Fruit fly (Drosophila melanogaster): ENCODE measurements around the gene CenG1A.

The CenG1A gene

DNA sequence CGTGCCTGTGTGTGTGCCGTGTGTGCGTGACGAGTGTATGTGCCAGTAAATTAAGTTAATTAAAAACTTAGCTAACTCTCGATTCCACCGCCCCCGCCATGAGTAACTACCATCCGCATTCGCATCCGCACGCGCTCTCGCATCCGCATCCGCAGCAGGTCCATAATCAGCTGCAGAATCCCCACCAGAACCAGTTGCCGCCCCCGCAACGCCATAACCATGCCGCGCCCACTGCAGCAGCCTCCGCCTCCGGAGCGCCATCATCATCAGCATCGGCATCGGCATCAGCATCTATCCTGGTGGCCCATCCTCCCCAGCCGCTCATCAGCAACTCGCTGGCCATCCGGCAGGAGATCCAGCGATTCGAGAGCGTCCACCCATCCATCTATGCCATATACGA is 595 bp downstream of the CenG1A start:
- TF ChIP-seq Ets97D (GFP tag; optimal IDR thresholded peaks at IDR 0.05): no peak
- 0 out of 2 replicates have a peak, but pooled peaks have one; percentile 15 for TF ChIP-seq CG8765 (GFP tag; IDR thresholded peaks at IDR 0.05)
- TF ChIP-seq CG10543 (GFP tag; optimal IDR thresholded peaks at IDR 0.05): no peak
- TF ChIP-seq salm (tag; optimal IDR thresholded peaks at IDR 0.05): no peak
- no peak for TF ChIP-seq CG9215 (GFP tag; IDR thresholded peaks at IDR 0.05)
- TF ChIP-seq HHEX (GFP tag; optimal IDR thresholded peaks at IDR 0.05): no peak
- no peak for TF ChIP-seq lmd (GFP tag; IDR thresholded peaks at IDR 0.05)
- peak; percentile 50; the same call in 1 of the 3 replicates for TF ChIP-seq mld (GFP tag; IDR thresholded peaks at IDR 0.05; ENCODE audit: partially characterized antibody)
- TF ChIP-seq chinmo (GFP tag; IDR thresholded peaks at IDR 0.05; ENCODE audit: partially characterized antibody): no peak
- TF ChIP-seq nerfin-1 (tag; optimal IDR thresholded peaks at IDR 0.05): no peak
- no peak for TF ChIP-seq sug (tag; optimal IDR thresholded peaks at IDR 0.05)
- TF ChIP-seq CG10565 (GFP tag; optimal IDR thresholded peaks at IDR 0.05): no peak
- 0 out of 3 replicates have a peak, but pooled peaks have one; percentile 36 for TF ChIP-seq ci (GFP tag; IDR thresholded peaks at IDR 0.05)
- no peak for TF ChIP-seq CG14441 (GFP tag; IDR thresholded peaks at IDR 0.05)
- TF ChIP-seq z (GFP tag; IDR thresholded peaks at IDR 0.05): no peak
- 0 out of 2 replicates have a peak, but pooled peaks have one; percentile 22 for TF ChIP-seq Awh (GFP tag; IDR thresholded peaks at IDR 0.05)
- no peak for TF ChIP-seq yki (optimal IDR thresholded peaks at IDR 0.05)
- no peak for TF ChIP-seq CG1792 (GFP tag; optimal IDR thresholded peaks at IDR 0.05)
- TF ChIP-seq h (optimal IDR thresholded peaks at IDR 0.05): no peak
- no peak for TF ChIP-seq wek (GFP tag; optimal IDR thresholded peaks at IDR 0.05)
- no peak for TF ChIP-seq CkIIα-i1 (GFP tag; IDR thresholded peaks at IDR 0.05)
- no peak for TF ChIP-seq Dref (GFP tag; IDR thresholded peaks at IDR 0.05)
- TF ChIP-seq corto (GFP tag; optimal IDR thresholded peaks at IDR 0.05): no peak
- TF ChIP-seq CG13296 (GFP tag; optimal IDR thresholded peaks at IDR 0.05): no peak
- no peak for TF ChIP-seq seq (GFP tag; IDR thresholded peaks at IDR 0.05)
- 0 out of 2 replicates have a peak, but pooled peaks have one; percentile 9 for TF ChIP-seq crol (GFP tag; IDR thresholded peaks at IDR 0.05)
- no peak for TF ChIP-seq psq (GFP tag; optimal IDR thresholded peaks at IDR 0.05)
- no peak for TF ChIP-seq pum (GFP tag; optimal IDR thresholded peaks at IDR 0.05)
- TF ChIP-seq CG12155 (GFP tag; optimal IDR thresholded peaks at IDR 0.05): no peak
- TF ChIP-seq eyg (GFP tag; optimal IDR thresholded peaks at IDR 0.05): no peak
- no peak for TF ChIP-seq CG2129 (GFP tag; IDR thresholded peaks at IDR 0.05; ENCODE audit: partially characterized antibody)
- no peak for TF ChIP-seq CG31365 (tag; optimal IDR thresholded peaks at IDR 0.05)
- TF ChIP-seq HLH54F (GFP tag; optimal IDR thresholded peaks at IDR 0.05): no peak
- 0 out of 2 replicates have a peak, but pooled peaks have one; percentile 31 for TF ChIP-seq chm (GFP tag; IDR thresholded peaks at IDR 0.05)
- TF ChIP-seq MTF-1 (GFP tag; optimal IDR thresholded peaks at IDR 0.05; ENCODE audit: borderline replicate concordance): no peak
- no peak for TF ChIP-seq Mes4 (GFP tag; optimal IDR thresholded peaks at IDR 0.05)
- no peak for TF ChIP-seq Usf (GFP tag; optimal IDR thresholded peaks at IDR 0.05)
- TF ChIP-seq Sry-β (GFP tag; optimal IDR thresholded peaks at IDR 0.05): no peak
- TF ChIP-seq Gsc (GFP tag; IDR thresholded peaks at IDR 0.05): no peak
- TF ChIP-seq tna (GFP tag; IDR thresholded peaks at IDR 0.05; ENCODE audit: partially characterized antibody): no peak
- no peak for TF ChIP-seq insv (GFP tag; optimal IDR thresholded peaks at IDR 0.05)
- TF ChIP-seq kah (GFP tag; optimal IDR thresholded peaks at IDR 0.05): no peak
- TF ChIP-seq CG13775 (GFP tag; optimal IDR thresholded peaks at IDR 0.05): peak; percentile 60
- TF ChIP-seq CG11456 (GFP tag; IDR thresholded peaks at IDR 0.05): peak; percentile 61; the same call in 1 of the 3 replicates
- TF ChIP-seq ato (GFP tag; IDR thresholded peaks at IDR 0.05; ENCODE audit: partially characterized antibody): no peak
- TF ChIP-seq nau (GFP tag; optimal IDR thresholded peaks at IDR 0.05): no peak
- TF ChIP-seq Ssrp (tag; optimal IDR thresholded peaks at IDR 0.05): no peak
- TF ChIP-seq knrl (GFP tag; IDR thresholded peaks at IDR 0.05; ENCODE audit: partially characterized antibody): no peak
- no peak for TF ChIP-seq CG11093 (GFP tag; IDR thresholded peaks at IDR 0.05)
- no peak for TF ChIP-seq CG16863 (GFP tag; optimal IDR thresholded peaks at IDR 0.05)
- TF ChIP-seq cad (GFP tag; optimal IDR thresholded peaks at IDR 0.05): no peak
- no peak for TF ChIP-seq Max (GFP tag; optimal IDR thresholded peaks at IDR 0.05)

Data from whole organism, embryonic.